Worm (Caenorhabditis elegans) whole organism, L2 larva: ENCODE data around the gene glb-30.

Source experiments
- C34F6.9 ChIP-seq: fragments of 150-350 bp; optimal IDR thresholded peaks from 2 replicates; lab custom pipeline; 2014; ENCODE audit warnings: missing biosample characterization, missing genetic modification characterization
- F13H6.1 ChIP-seq: sonication (generic microtip); optimal IDR thresholded peaks from 2 replicates; lab custom pipeline; 2016; ENCODE audit warnings: missing genetic modification characterization, missing compliant biosample characterization
- Y55F3AM.14 ChIP-seq: fragments of 200-800 bp; sonication (Bioruptor generic); optimal IDR thresholded peaks from 2 replicates; lab custom pipeline; 2018; ENCODE audit warnings: mild to moderate bottlenecking, missing genetic modification characterization, missing compliant biosample characterization
- ZK546.5 ChIP-seq: sonication (generic microtip); optimal IDR thresholded peaks from 2 replicates; lab custom pipeline; 2017; ENCODE audit warnings: missing biosample characterization, missing genetic modification characterization
- alr-1 ChIP-seq: fragments of 150-350 bp; optimal IDR thresholded peaks from 2 replicates; lab custom pipeline; 2014; ENCODE audit warnings: missing biosample characterization, missing genetic modification characterization
- aly-2 ChIP-seq: fragments of 150-350 bp; optimal IDR thresholded peaks from 2 replicates; lab custom pipeline; 2014; ENCODE audit warnings: missing biosample characterization, missing genetic modification characterization
- ama-1 ChIP-seq: fragments of 150-350 bp; optimal IDR thresholded peaks from 2 replicates; lab custom pipeline; 2018; ENCODE audit warnings: inconsistent platforms
- blmp-1 ChIP-seq: sonication (generic microtip); optimal IDR thresholded peaks from 2 replicates; lab custom pipeline; 2017; ENCODE audit warnings: missing genetic modification characterization, mild to moderate bottlenecking, missing compliant biosample characterization, antibody characterized with exemption, moderate library complexity; ENCODE audit not compliant: insufficient read depth
- ceh-82 ChIP-seq: fragments of 150-350 bp; optimal IDR thresholded peaks from 2 replicates; lab custom pipeline; 2014; ENCODE audit warnings: missing biosample characterization, missing genetic modification characterization
- crh-2 ChIP-seq: sonication (generic microtip); optimal IDR thresholded peaks from 2 replicates; lab custom pipeline; 2017; ENCODE audit warnings: missing biosample characterization, missing genetic modification characterization
- dmd-4 ChIP-seq: sonication (generic microtip); optimal IDR thresholded peaks from 2 replicates; lab custom pipeline; 2017; ENCODE audit warnings: missing biosample characterization, missing genetic modification characterization
- elt-1 ChIP-seq: fragments of 150-350 bp; optimal IDR thresholded peaks from 2 replicates; lab custom pipeline; 2014; ENCODE audit warnings: missing biosample characterization, missing genetic modification characterization
- fos-1 ChIP-seq: fragments of 150-350 bp; optimal IDR thresholded peaks from 2 replicates; lab custom pipeline; 2014; ENCODE audit warnings: missing biosample characterization, missing genetic modification characterization
- gmeb-1 ChIP-seq: fragments of 150-350 bp; optimal IDR thresholded peaks from 2 replicates; lab custom pipeline; 2014; ENCODE audit warnings: missing biosample characterization, missing genetic modification characterization
- lsy-2 ChIP-seq, 2 experiments: fragments of 150-350 bp in 1 of 2; sonication (generic microtip) in 1 of 2; optimal IDR thresholded peaks; 2 replicates each; lab custom pipeline; 2014 to 2017; ENCODE audit warnings: missing biosample characterization in 2 of 2, missing genetic modification characterization in 2 of 2
- mab-5 ChIP-seq: fragments of 150-350 bp; optimal IDR thresholded peaks from 2 replicates; lab custom pipeline; 2014; ENCODE audit warnings: missing biosample characterization, missing genetic modification characterization
- nhr-11 ChIP-seq: fragments of 150-350 bp; optimal IDR thresholded peaks from 2 replicates; lab custom pipeline; 2014; ENCODE audit warnings: missing biosample characterization, missing genetic modification characterization
- nhr-12 ChIP-seq: fragments of 150-350 bp; optimal IDR thresholded peaks from 2 replicates; lab custom pipeline; 2014; ENCODE audit warnings: missing biosample characterization, missing genetic modification characterization
- nhr-21 ChIP-seq: fragments of 150-350 bp; optimal IDR thresholded peaks from 2 replicates; lab custom pipeline; 2014; ENCODE audit warnings: missing biosample characterization, missing genetic modification characterization
- nhr-23 ChIP-seq: fragments of 150-350 bp; optimal IDR thresholded peaks from 2 replicates; lab custom pipeline; 2014; ENCODE audit warnings: missing biosample characterization, missing genetic modification reagents, missing genetic modification characterization
- nhr-237 ChIP-seq: fragments of 150-350 bp; optimal IDR thresholded peaks from 2 replicates; lab custom pipeline; 2014; ENCODE audit warnings: missing biosample characterization, missing genetic modification characterization
- nhr-25 ChIP-seq: fragments of 150-350 bp; sonication (generic microtip); optimal IDR thresholded peaks from 3 replicates; lab custom pipeline; 2014; ENCODE audit warnings: missing biosample characterization, missing genetic modification characterization
- nhr-6 ChIP-seq: fragments of 150-350 bp; optimal IDR thresholded peaks from 2 replicates; lab custom pipeline; 2014; ENCODE audit warnings: missing biosample characterization, missing genetic modification characterization
- sem-4 ChIP-seq: fragments of 150-350 bp; optimal IDR thresholded peaks from 2 replicates; lab custom pipeline; 2014; ENCODE audit warnings: missing biosample characterization, missing genetic modification reagents, missing genetic modification characterization
- skn-1 ChIP-seq: sonication (generic microtip); optimal IDR thresholded peaks from 2 replicates; lab custom pipeline; 2017; ENCODE audit warnings: missing biosample characterization, missing genetic modification characterization
- sma-3 ChIP-seq: sonication (generic microtip); optimal IDR thresholded peaks from 2 replicates; lab custom pipeline; 2016; ENCODE audit warnings: missing genetic modification reagents, missing genetic modification characterization, missing compliant biosample characterization
- sma-9 ChIP-seq, 2 experiments: fragments of 150-350 bp in 1 of 2; sonication (generic microtip) in 1 of 2; optimal IDR thresholded peaks; 2 replicates each; lab custom pipeline; 2014 to 2016; ENCODE audit warnings: missing genetic modification characterization in 2 of 2, mild to moderate bottlenecking in 1 of 2, missing biosample characterization in 1 of 2, missing compliant biosample characterization in 1 of 2, missing genetic modification reagents in 1 of 2, moderate library complexity in 1 of 2
- snpc-4 ChIP-seq: fragments of 150-350 bp; optimal IDR thresholded peaks from 2 replicates; lab custom pipeline; 2014; ENCODE audit warnings: missing biosample characterization, missing genetic modification characterization
- unc-55 ChIP-seq: fragments of 150-350 bp; sonication (generic microtip); optimal IDR thresholded peaks from 3 replicates; lab custom pipeline; 2014; ENCODE audit warnings: missing biosample characterization, missing genetic modification reagents, missing genetic modification characterization
- unc-62 ChIP-seq: fragments of 150-350 bp; optimal IDR thresholded peaks from 2 replicates; lab custom pipeline; 2014; ENCODE audit warnings: missing biosample characterization, missing genetic modification reagents, missing genetic modification characterization
- zag-1 ChIP-seq: fragments of 150-350 bp; optimal IDR thresholded peaks from 2 replicates; lab custom pipeline; 2014; ENCODE audit warnings: missing biosample characterization, missing genetic modification characterization
- ztf-1 ChIP-seq: fragments of 200-800 bp; sonication (Bioruptor generic); conservative IDR thresholded peaks from 2 replicates; pipeline ENCODE4 v1.3.6; 2022; ENCODE audit warnings: missing genetic modification characterization, missing compliant biosample characterization
- ztf-11 ChIP-seq: sonication (generic microtip); optimal IDR thresholded peaks from 2 replicates; lab custom pipeline; 2017; ENCODE audit warnings: missing biosample characterization, missing genetic modification characterization
- ztf-4 ChIP-seq: fragments of 150-350 bp; optimal IDR thresholded peaks from 2 replicates; lab custom pipeline; 2014; ENCODE audit warnings: missing biosample characterization, missing genetic modification characterization

glb-30 gene

ce11 chrIII:1680996-1681395, 12.6 kb upstream of the glb-30 start (continued):
- no peak for TF ChIP-seq skn-1 (tag; lab: Kevin White, UChicago)
- TF ChIP-seq nhr-237 (tag; lab: Kevin White, UChicago): no peak
- TF ChIP-seq nhr-25: peak; percentile 91
- peak; percentile 65 for TF ChIP-seq unc-55 (GFP tag; lab: Kevin White, UChicago)
- peak; percentile 40 for TF ChIP-seq blmp-1 (tag; lab: Kevin White, UChicago)
- no peak for TF ChIP-seq nhr-11 (tag; lab: Kevin White, UChicago)
- peak; percentile 2 for TF ChIP-seq Y55F3AM.14
- no peak for TF ChIP-seq ztf-1
- no peak for TF ChIP-seq nhr-12 (tag; lab: Kevin White, UChicago)
- no peak for TF ChIP-seq snpc-4

ce11 chrIII:1680393-1680792, 12.0 kb upstream of the glb-30 start:
- no peak for TF ChIP-seq unc-55 (GFP tag; lab: Kevin White, UChicago)
- no peak for TF ChIP-seq alr-1 (tag; lab: Kevin White, UChicago)
- no peak for TF ChIP-seq aly-2 (tag; lab: Kevin White, UChicago)
- TF ChIP-seq mab-5: no peak
- TF ChIP-seq ceh-82 (tag; lab: Kevin White, UChicago): no peak
- TF ChIP-seq ztf-4 (tag; lab: Kevin White, UChicago): no peak
- TF ChIP-seq crh-2 (tag; lab: Kevin White, UChicago): no peak
- TF ChIP-seq C34F6.9 (tag; lab: Kevin White, UChicago): no peak
- no peak for TF ChIP-seq nhr-237 (tag; lab: Kevin White, UChicago)
- no peak for TF ChIP-seq zag-1 (tag; lab: Kevin White, UChicago)
- TF ChIP-seq nhr-25: no peak
- no peak for TF ChIP-seq unc-62 (GFP tag; lab: Kevin White, UChicago)
- TF ChIP-seq ztf-11: no peak
- TF ChIP-seq fos-1: no peak

ce11 chrIII:1678671-1679070, 10.3 kb upstream of the glb-30 start:
- TF ChIP-seq sem-4 (tag; lab: Kevin White, UChicago) (no peak), F13H6.1 (tag; lab: Kevin White, UChicago) (peak; percentile 9)

- TF ChIP-seq ztf-4 (tag; lab: Kevin White, UChicago) (no peak), nhr-6 (tag; lab: Kevin White, UChicago) (no peak), sma-9 (GFP tag; optimal IDR thresholded peaks at IDR 0.05; lab: Kevin White, UChicago) (no peak), sma-9 (tag; optimal IDR thresholded peaks at IDR 0.05; lab: Kevin White, UChicago) (no peak), ceh-82 (tag; lab: Kevin White, UChicago) (no peak), gmeb-1 (no peak), nhr-23 (tag; lab: Kevin White, UChicago) (no peak), dmd-4 (tag; lab: Kevin White, UChicago) (no peak), ztf-1 (no peak), ama-1 (lab: Kevin White, UChicago) (no peak), C34F6.9 (tag; lab: Kevin White, UChicago) (no peak), nhr-12 (tag; lab: Kevin White, UChicago) (no peak), elt-1 (no peak), lsy-2 (tag; optimal IDR thresholded peaks at IDR 0.05; lab: Kevin White, UChicago) (no peak)
Measured at ce11 chrIII:1676588-1676987, 8.2 kb upstream of the glb-30 start, which contains the start of gene Y22D7AR.6. Gene Y22D7AR.6, minus strand, starts transcription at chrIII:1676721.

ce11 chrIII:1674760-1675159, 6.3 kb upstream of the glb-30 start:
- TF ChIP-seq skn-1 (tag; lab: Kevin White, UChicago) (no peak), nhr-6 (tag; lab: Kevin White, UChicago) (no peak)

ce11 chrIII:1673320-1673719, 4.9 kb upstream of the glb-30 start:
- no peak for TF ChIP-seq ZK546.5 (tag; lab: Kevin White, UChicago)
- TF ChIP-seq zag-1 (tag; lab: Kevin White, UChicago): no peak
- no peak for TF ChIP-seq sma-3
- TF ChIP-seq sem-4 (tag; lab: Kevin White, UChicago): no peak
- TF ChIP-seq fos-1: no peak
- no peak for TF ChIP-seq nhr-21
- no peak for TF ChIP-seq aly-2 (tag; lab: Kevin White, UChicago)
- no peak for TF ChIP-seq unc-55 (GFP tag; lab: Kevin White, UChicago)
- no peak for TF ChIP-seq Y55F3AM.14
- TF ChIP-seq ztf-1: no peak
